Fruit fly (Drosophila melanogaster) whole organism, embryonic: ENCODE data around the gene Cpr30B.
A peak's percentile ranks its signal among the peaks of the same experiment; 100 is the strongest.

Experiments used
- ATbp ChIP-seq: fragments of 200-800 bp; sonication (Bioruptor generic); optimal IDR thresholded peaks from 2 replicates; lab custom pipeline; 2017; ENCODE audit warnings: missing biosample characterization, mild to moderate bottlenecking, missing genetic modification characterization, missing genetic modification reagents
- Antp ChIP-seq: fragments of 200-800 bp; sonication (Bioruptor generic); optimal IDR thresholded peaks from 3 replicates; lab custom pipeline; 2016; ENCODE audit warnings: missing biosample characterization, missing genetic modification characterization
- Blimp-1 ChIP-seq: fragments of 200-800 bp; sonication (Bioruptor generic); optimal IDR thresholded peaks from 3 replicates; lab custom pipeline; 2018; ENCODE audit warnings: missing biosample characterization, missing genetic modification characterization, mild to moderate bottlenecking, moderate library complexity, missing genetic modification reagents
- CG10462 ChIP-seq: fragments of 200-800 bp; sonication (Bioruptor generic); optimal IDR thresholded peaks from 2 replicates; lab custom pipeline; 2016; ENCODE audit warnings: missing biosample characterization, missing genetic modification characterization
- CG10979 ChIP-seq: fragments of 200-800 bp; sonication (Bioruptor generic); optimal IDR thresholded peaks from 2 replicates; lab custom pipeline; 2018; ENCODE audit warnings: missing biosample characterization, mild to moderate bottlenecking, missing genetic modification characterization, moderate library complexity
- CG12744 ChIP-seq: fragments of 200-800 bp; sonication (Bioruptor generic); optimal IDR thresholded peaks from 2 replicates; lab custom pipeline; 2016; ENCODE audit warnings: missing biosample characterization, missing genetic modification characterization
- CG14441 ChIP-seq: fragments of 200-800 bp; sonication (Bioruptor generic); IDR thresholded peaks from 2 replicates; pipeline ENCODE4 v1.3.6; 2022; ENCODE audit warnings: missing biosample characterization, missing genetic modification characterization
- CG1529 ChIP-seq: fragments of 200-800 bp; sonication (Bioruptor generic); optimal IDR thresholded peaks from 3 replicates; lab custom pipeline; 2018; ENCODE audit warnings: missing biosample characterization, missing genetic modification characterization
- CG15479 ChIP-seq: fragments of 200-800 bp; sonication (Bioruptor generic); optimal IDR thresholded peaks from 3 replicates; lab custom pipeline; 2019; ENCODE audit warnings: missing biosample characterization, mild to moderate bottlenecking, missing genetic modification characterization, moderate library complexity
- CG15601 ChIP-seq: fragments of 200-800 bp; sonication (Bioruptor generic); optimal IDR thresholded peaks from 3 replicates; lab custom pipeline; 2019; ENCODE audit warnings: missing biosample characterization, mild to moderate bottlenecking, missing genetic modification characterization, moderate library complexity
- CG1602 ChIP-seq: fragments of 200-800 bp; sonication (Bioruptor generic); optimal IDR thresholded peaks from 3 replicates; lab custom pipeline; 2016; ENCODE audit warnings: missing biosample characterization, missing genetic modification characterization
- CG17568 ChIP-seq: fragments of 200-800 bp; sonication (Bioruptor generic); optimal IDR thresholded peaks from 2 replicates; lab custom pipeline; 2018; ENCODE audit warnings: missing biosample characterization, mild to moderate bottlenecking, missing genetic modification characterization, moderate library complexity
- CG18619 ChIP-seq: fragments of 200-800 bp; sonication (Bioruptor generic); optimal IDR thresholded peaks from 3 replicates; lab custom pipeline; 2017; ENCODE audit warnings: missing biosample characterization, mild to moderate bottlenecking, missing genetic modification characterization
- CG2116 ChIP-seq: fragments of 200-800 bp; sonication (Bioruptor generic); optimal IDR thresholded peaks from 3 replicates; lab custom pipeline; 2018; ENCODE audit warnings: missing biosample characterization, mild to moderate bottlenecking, missing genetic modification characterization
- CG2129 ChIP-seq: fragments of 200-800 bp; sonication (Bioruptor generic); IDR thresholded peaks from 2 replicates; pipeline ENCODE4 v1.3.6; 2022; ENCODE audit warnings: missing biosample characterization, missing genetic modification characterization; ENCODE audit not compliant: partially characterized antibody
- CG2712 ChIP-seq: fragments of 200-800 bp; optimal IDR thresholded peaks from 3 replicates; lab custom pipeline; 2019; ENCODE audit warnings: missing biosample characterization, mild to moderate bottlenecking, missing genetic modification characterization, moderate library complexity
- CG30431 ChIP-seq: fragments of 200-800 bp; sonication (Bioruptor generic); optimal IDR thresholded peaks from 2 replicates; lab custom pipeline; 2017; ENCODE audit warnings: missing biosample characterization, missing genetic modification characterization
- CG3281 ChIP-seq: fragments of 200-800 bp; sonication (Bioruptor generic); optimal IDR thresholded peaks from 3 replicates; lab custom pipeline; 2017; ENCODE audit warnings: missing biosample characterization, mild to moderate bottlenecking, missing genetic modification characterization
- CG33557 ChIP-seq: fragments of 200-800 bp; sonication (Bioruptor generic); optimal IDR thresholded peaks from 2 replicates; lab custom pipeline; 2019; ENCODE audit warnings: missing biosample characterization, mild to moderate bottlenecking, missing genetic modification characterization, moderate library complexity
- CG6683 ChIP-seq: fragments of 200-800 bp; sonication (Bioruptor generic); optimal IDR thresholded peaks from 2 replicates; lab custom pipeline; 2017; ENCODE audit warnings: missing biosample characterization, mild to moderate bottlenecking, missing genetic modification characterization, missing genetic modification reagents
- CG7839 ChIP-seq: fragments of 200-800 bp; sonication (Bioruptor generic); optimal IDR thresholded peaks from 3 replicates; lab custom pipeline; 2018; ENCODE audit warnings: missing biosample characterization, mild to moderate bottlenecking, missing genetic modification characterization, moderate library complexity
- CG8765 ChIP-seq: fragments of 200-800 bp; sonication (Bioruptor generic); IDR thresholded peaks from 2 replicates; pipeline ENCODE4 v1.3.6; 2022; ENCODE audit warnings: missing biosample characterization, missing genetic modification characterization
- CG9727 ChIP-seq: fragments of 200-800 bp; sonication (Bioruptor generic); optimal IDR thresholded peaks from 3 replicates; lab custom pipeline; 2017; ENCODE audit warnings: missing biosample characterization, mild to moderate bottlenecking, missing genetic modification characterization
- CHES-1-like ChIP-seq: fragments of 200-800 bp; sonication (Bioruptor generic); optimal IDR thresholded peaks from 2 replicates; lab custom pipeline; 2016; ENCODE audit warnings: missing biosample characterization, missing genetic modification characterization
- Gug ChIP-seq: fragments of 200-800 bp; sonication (Bioruptor generic); IDR thresholded peaks from 4 replicates; pipeline ENCODE4 v1.3.6; 2022; ENCODE audit warnings: missing biosample characterization, missing genetic modification characterization
- Hand ChIP-seq: fragments of 200-800 bp; sonication (Bioruptor generic); optimal IDR thresholded peaks from 2 replicates; lab custom pipeline; 2017; ENCODE audit warnings: mild to moderate bottlenecking, missing biosample characterization, missing genetic modification reagents, missing genetic modification characterization
- Kr ChIP-seq: fragments of 200-800 bp; sonication (Bioruptor generic); optimal IDR thresholded peaks from 2 replicates; lab custom pipeline; 2017; ENCODE audit warnings: missing biosample characterization, mild to moderate bottlenecking, missing genetic modification characterization
- Max ChIP-seq: fragments of 200-800 bp; sonication (Bioruptor generic); optimal IDR thresholded peaks from 2 replicates; lab custom pipeline; 2016; ENCODE audit warnings: missing biosample characterization, mild to moderate bottlenecking, missing genetic modification characterization
- Med ChIP-seq: fragments of 200-800 bp; sonication (Bioruptor generic); peaks from one replicate; lab custom pipeline; 2016; ENCODE audit warnings: missing biosample characterization, missing genetic modification characterization, mild to moderate bottlenecking, inconsistent platforms, moderate library complexity
- Nf-YC ChIP-seq: fragments of 200-800 bp; optimal IDR thresholded peaks from 3 replicates; lab custom pipeline; 2019; ENCODE audit warnings: missing biosample characterization, mild to moderate bottlenecking, missing genetic modification characterization, moderate library complexity
- Oli ChIP-seq: fragments of 200-800 bp; sonication (Bioruptor generic); optimal IDR thresholded peaks from 2 replicates; lab custom pipeline; 2018; ENCODE audit warnings: missing biosample characterization, mild to moderate bottlenecking, missing genetic modification characterization, moderate library complexity
- Pdp1 ChIP-seq, 2 experiments: fragments of 200-800 bp; sonication (Bioruptor generic); optimal IDR thresholded peaks; 3 replicates each; lab custom pipeline; 2016; ENCODE audit warnings: missing biosample characterization in 2 of 2, missing genetic modification characterization in 2 of 2, mild to moderate bottlenecking in 1 of 2, moderate library complexity in 1 of 2
- Xbp1 ChIP-seq: fragments of 200-800 bp; sonication (Bioruptor generic); optimal IDR thresholded peaks from 3 replicates; lab custom pipeline; 2016; ENCODE audit warnings: missing biosample characterization, mild to moderate bottlenecking, missing genetic modification characterization
- ac ChIP-seq: fragments of 200-800 bp; sonication (Bioruptor generic); optimal IDR thresholded peaks from 3 replicates; lab custom pipeline; 2017; ENCODE audit warnings: missing biosample characterization, mild to moderate bottlenecking, missing genetic modification characterization
- bsh ChIP-seq, 2 experiments: fragments of 200-800 bp; sonication (Bioruptor generic); optimal IDR thresholded peaks; 2 replicates each; lab custom pipeline; 2017 to 2018; ENCODE audit warnings: mild to moderate bottlenecking in 2 of 2, missing biosample characterization in 2 of 2, missing genetic modification characterization in 2 of 2, moderate library complexity in 1 of 2
- btn ChIP-seq: fragments of 200-800 bp; sonication (Bioruptor generic); optimal IDR thresholded peaks from 2 replicates; lab custom pipeline; 2016; ENCODE audit warnings: missing biosample characterization, missing genetic modification characterization
- dmrt11E ChIP-seq: fragments of 200-800 bp; sonication (Bioruptor generic); optimal IDR thresholded peaks from 3 replicates; lab custom pipeline; 2018; ENCODE audit warnings: missing biosample characterization, mild to moderate bottlenecking, missing genetic modification characterization, moderate library complexity
- gt ChIP-seq: fragments of 200-800 bp; sonication (Bioruptor generic); IDR thresholded peaks from 2 replicates; pipeline ENCODE4 v1.3.6; 2022; ENCODE audit warnings: missing biosample characterization, missing genetic modification characterization
- hb ChIP-seq: fragments of 200-800 bp; sonication (Bioruptor generic); IDR thresholded peaks from 3 replicates; pipeline ENCODE4 v1.3.6; 2022; ENCODE audit warnings: missing biosample characterization, missing genetic modification characterization; ENCODE audit not compliant: partially characterized antibody
- her ChIP-seq: fragments of 200-800 bp; sonication (Bioruptor generic); optimal IDR thresholded peaks from 2 replicates; lab custom pipeline; 2016; ENCODE audit warnings: missing biosample characterization, missing genetic modification characterization
- lilli ChIP-seq: fragments of 200-800 bp; sonication (Bioruptor generic); optimal IDR thresholded peaks from 3 replicates; lab custom pipeline; 2016; ENCODE audit warnings: missing biosample characterization, missing genetic modification characterization
- luna ChIP-seq: fragments of 200-800 bp; sonication (Bioruptor generic); optimal IDR thresholded peaks from 2 replicates; lab custom pipeline; 2016; ENCODE audit warnings: missing biosample characterization, missing genetic modification characterization
- org-1 ChIP-seq: fragments of 200-800 bp; sonication (Bioruptor generic); optimal IDR thresholded peaks from 2 replicates; lab custom pipeline; 2017; ENCODE audit warnings: missing biosample characterization, missing genetic modification characterization
- sc ChIP-seq, 3 experiments: fragments of >200 bp in 2 of 3; fragments of 200-800 bp in 1 of 3; sonication (Bioruptor generic) in 1 of 3; optimal IDR thresholded peaks; 2 replicates in 2 of 3; 3 replicates in 1 of 3; lab custom pipeline; 2017; ENCODE audit warnings: mild to moderate bottlenecking in 1 of 3, missing biosample characterization in 1 of 3, missing genetic modification characterization in 1 of 3, missing genetic modification reagents in 1 of 3
- sens ChIP-seq: fragments of 200-800 bp; sonication (Bioruptor generic); peaks from one replicate; lab custom pipeline; 2016; ENCODE audit warnings: missing biosample characterization, missing genetic modification characterization
- twi ChIP-seq: fragments of 200-800 bp; optimal IDR thresholded peaks from 2 replicates; lab custom pipeline; 2019; ENCODE audit warnings: missing biosample characterization, mild to moderate bottlenecking, missing genetic modification characterization, moderate library complexity
- tx ChIP-seq: fragments of 200-800 bp; sonication (Bioruptor generic); optimal IDR thresholded peaks from 2 replicates; lab custom pipeline; 2016; ENCODE audit warnings: missing biosample characterization, missing genetic modification characterization
- wor ChIP-seq: fragments of 200-800 bp; sonication (Bioruptor generic); IDR thresholded peaks from 2 replicates; pipeline ENCODE4 v1.3.6; 2022; ENCODE audit warnings: missing biosample characterization, missing genetic modification characterization

Gene Cpr30B

DNA sequence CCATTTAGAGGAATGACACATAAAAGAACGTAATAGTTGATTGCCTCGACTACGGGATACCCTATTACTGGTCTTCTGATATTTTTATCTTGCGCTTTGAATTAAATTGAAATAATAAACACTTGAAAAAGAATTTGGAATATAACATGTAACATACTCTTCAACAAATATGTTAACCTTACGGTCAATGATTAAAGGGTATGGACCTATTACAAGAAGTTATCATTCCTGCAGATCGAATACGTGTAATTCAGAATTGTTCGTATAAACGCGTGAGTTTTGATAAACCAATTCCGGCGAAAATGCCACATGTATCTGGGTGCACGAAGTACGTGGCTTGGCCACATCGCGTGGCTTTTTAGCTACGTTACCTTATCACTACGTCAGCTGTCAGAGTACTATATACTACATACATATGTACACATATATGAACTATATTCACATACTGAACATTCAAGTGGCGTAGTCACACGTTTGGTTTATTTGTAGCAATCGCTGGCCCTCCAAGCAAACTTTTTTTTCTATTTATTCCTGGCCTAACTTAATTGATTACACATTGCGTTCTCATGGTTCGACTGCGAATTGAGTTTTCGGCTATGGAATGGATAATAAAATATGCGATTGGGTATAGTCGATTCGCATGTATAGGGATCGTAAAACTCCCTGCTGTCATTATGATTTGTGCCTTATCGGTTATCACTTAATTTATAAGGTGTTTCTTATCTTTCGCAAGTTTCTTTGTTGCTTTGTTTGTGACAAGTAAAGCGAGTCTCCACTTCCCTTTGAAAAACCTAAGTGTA, 44.3 kb upstream of the Cpr30B start (continued):
- TF ChIP-seq CG15601 (tag; lab: Kevin White, UChicago) = no peak
- peak; percentile 20 for TF ChIP-seq CG10462 (GFP tag; lab: Kevin White, UChicago)
- TF ChIP-seq tx (GFP tag; lab: Kevin White, UChicago) = peak; percentile 62
- TF ChIP-seq org-1 (GFP tag; lab: Kevin White, UChicago) = peak; percentile 53
- peak; percentile 51 for TF ChIP-seq Xbp1 (GFP tag; lab: Kevin White, UChicago)
- no peak for TF ChIP-seq ac (GFP tag; lab: Kevin White, UChicago)
- peak; percentile 38 for TF ChIP-seq CG18619 (GFP tag; lab: Kevin White, UChicago)
- no peak for TF ChIP-seq CG33557 (GFP tag; lab: Kevin White, UChicago)
- TF ChIP-seq, all 482 proteins: peak for 269

DNA sequence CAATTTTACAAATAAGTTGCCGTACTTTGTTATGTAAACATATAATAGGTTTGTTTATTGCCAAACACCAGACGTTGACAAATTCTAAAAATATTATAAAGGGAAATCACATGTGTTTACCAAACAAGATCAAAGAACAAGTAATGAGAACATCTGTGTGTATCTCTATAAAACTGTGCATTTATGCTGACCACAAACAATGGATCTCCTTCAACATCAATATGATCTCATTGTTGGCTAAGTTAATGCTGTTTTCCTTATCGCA, 43.8 kb upstream of the Cpr30B start:
- no peak for TF ChIP-seq btn (GFP tag; lab: Kevin White, UChicago)
- TF ChIP-seq Kr = no peak
- no peak for TF ChIP-seq CG15479
- TF ChIP-seq dmrt11E = peak; percentile 5
- no peak for TF ChIP-seq CG10979 (tag; lab: Kevin White, UChicago)
- no peak for TF ChIP-seq CG7839 (tag; lab: Kevin White, UChicago)
- no peak for TF ChIP-seq CG6683
- no peak for TF ChIP-seq CG30431 (GFP tag; lab: Kevin White, UChicago)
- TF ChIP-seq CG2129 (GFP tag; lab: Robert Waterston, UW) = no peak
- TF ChIP-seq Blimp-1 (GFP tag; lab: Kevin White, UChicago) = peak; percentile 4
- no peak for TF ChIP-seq Oli
- TF ChIP-seq CG17568 (GFP tag; lab: Kevin White, UChicago) = peak; percentile 37
- peak in 1 of 2 experiments; percentile 53 for TF ChIP-seq Pdp1 (GFP tag; optimal IDR thresholded peaks at IDR 0.05; lab: Kevin White, UChicago)
- TF ChIP-seq Max = no peak
- no peak for TF ChIP-seq wor (GFP tag; lab: Robert Waterston, UW)
- TF ChIP-seq CG14441 (GFP tag; lab: Robert Waterston, UW) = no peak
- no peak for TF ChIP-seq sc (optimal IDR thresholded peaks at IDR 0.05; lab: Kevin White, UChicago)
- TF ChIP-seq sc (GFP tag; optimal IDR thresholded peaks at IDR 0.05; lab: Kevin White, UChicago) = peak; percentile 20
- peak; percentile 12 for TF ChIP-seq Med
- peak; percentile 5 for TF ChIP-seq CG2116
- TF ChIP-seq CG3281 = peak; percentile 0
- no peak for TF ChIP-seq gt (GFP tag; lab: Robert Waterston, UW)
- TF ChIP-seq CHES-1-like (GFP tag; lab: Kevin White, UChicago) = no peak
- TF ChIP-seq bsh (GFP tag; optimal IDR thresholded peaks at IDR 0.05; lab: Kevin White, UChicago) = peak in 1 of 2 experiments; percentile 27
- TF ChIP-seq ATbp (GFP tag; lab: Kevin White, UChicago) = peak; percentile 20
- no peak for TF ChIP-seq hb (GFP tag; lab: Robert Waterston, UW)

DNA sequence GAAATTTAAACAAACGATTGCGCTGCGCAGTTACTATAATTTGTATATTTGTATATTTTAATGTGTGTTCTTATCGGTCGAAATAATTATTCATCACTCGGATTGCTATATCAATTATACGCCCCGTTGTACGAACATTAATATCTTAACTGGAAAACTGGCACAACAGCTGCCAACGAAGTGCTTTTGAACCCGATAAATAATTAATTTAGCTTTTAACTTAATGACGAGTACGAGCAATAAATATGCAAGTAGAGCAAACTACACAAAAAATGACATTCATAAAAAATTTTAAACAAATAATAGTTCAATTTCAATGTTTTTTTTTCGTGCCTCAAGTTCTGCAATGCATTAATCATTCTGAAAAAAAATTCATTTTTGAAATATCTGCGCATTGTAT, 42.2 kb upstream of the Cpr30B start:
- TF ChIP-seq Nf-YC (tag; lab: Kevin White, UChicago) (no peak), lilli (GFP tag; lab: Kevin White, UChicago) (no peak), CG1529 (GFP tag; lab: Kevin White, UChicago) (no peak), CG12744 (GFP tag; lab: Kevin White, UChicago) (no peak), ATbp (GFP tag; lab: Kevin White, UChicago) (no peak), her (GFP tag; lab: Kevin White, UChicago) (no peak), sens (no peak), Gug (GFP tag; lab: Robert Waterston, UW) (no peak), luna (GFP tag; lab: Kevin White, UChicago) (no peak), CG9727 (GFP tag; lab: Kevin White, UChicago) (no peak), CG2712 (tag; lab: Kevin White, UChicago) (no peak), CG8765 (GFP tag; lab: Robert Waterston, UW) (no peak), CG1602 (no peak), Antp (GFP tag; lab: Kevin White, UChicago) (no peak), twi (tag; lab: Kevin White, UChicago) (no peak), Hand (no peak)
